Worm (Caenorhabditis elegans): ENCODE measurements around the gene T10G3.4.

DNA sequence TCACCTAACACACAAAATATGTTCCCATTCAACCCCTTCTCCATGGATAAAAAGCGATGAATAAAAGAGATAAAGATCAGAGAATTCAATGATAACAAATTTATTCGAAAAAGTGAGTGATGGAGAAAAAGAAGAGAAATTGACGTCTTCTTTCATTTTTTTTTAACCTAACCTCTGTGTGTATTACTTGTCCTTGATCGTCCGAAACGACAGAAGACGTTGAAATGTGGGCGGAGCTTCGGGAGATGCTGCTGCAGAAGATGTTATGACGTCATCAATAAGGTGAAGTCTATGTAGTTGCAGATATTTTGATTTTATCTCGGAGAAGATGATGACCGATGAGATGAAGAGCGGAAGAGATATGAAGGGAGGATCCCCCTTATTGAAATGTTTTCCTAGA lies 5.6 kb upstream of the T10G3.4 start, which contains the start of gene T10G3.3:
- no peak for TF ChIP-seq ztf-11 (tag; optimal IDR thresholded peaks at IDR 0.05)
- no peak for TF ChIP-seq nhr-23 (tag; optimal IDR thresholded peaks at IDR 0.05)
- TF ChIP-seq ceh-16 (tag; optimal IDR thresholded peaks at IDR 0.05), result peak; percentile 57
- peak; percentile 4 for TF ChIP-seq nhr-21 (tag; optimal IDR thresholded peaks at IDR 0.05)
- TF ChIP-seq snpc-4 (tag; optimal IDR thresholded peaks at IDR 0.05), result no peak
- TF ChIP-seq lin-39 (tag; optimal IDR thresholded peaks at IDR 0.05), result no peak
- no peak for TF ChIP-seq lin-13 (GFP tag; optimal IDR thresholded peaks at IDR 0.05)
- no peak for TF ChIP-seq C34F6.9 (tag; optimal IDR thresholded peaks at IDR 0.05)
- TF ChIP-seq mab-5 (tag; optimal IDR thresholded peaks at IDR 0.05), result no peak
- TF ChIP-seq blmp-1 (tag; optimal IDR thresholded peaks at IDR 0.05; ENCODE audit: insufficient read depth), result peak; percentile 70
- TF ChIP-seq alr-1 (tag; optimal IDR thresholded peaks at IDR 0.05), result no peak
- no peak for TF ChIP-seq zag-1 (tag; optimal IDR thresholded peaks at IDR 0.05)
- TF ChIP-seq unc-62 (GFP tag; optimal IDR thresholded peaks at IDR 0.05), result no peak
- TF ChIP-seq lsy-2 (tag; optimal IDR thresholded peaks at IDR 0.05), result no peak
